Fruit fly (Drosophila melanogaster) whole organism, embryonic: ENCODE results near the gene Cyp4d1.

Experiments
- Atf6 ChIP-seq: fragments of 200-800 bp; sonication (Bioruptor generic); IDR thresholded peaks from 2 replicates; pipeline ENCODE4 v1.3.6; 2022; ENCODE audit warnings: missing biosample characterization, missing genetic modification characterization
- Bdp1 ChIP-seq: fragments of 200-800 bp; sonication (Bioruptor generic); optimal IDR thresholded peaks from 3 replicates; lab custom pipeline; 2016; ENCODE audit warnings: missing biosample characterization, missing genetic modification characterization
- Blimp-1 ChIP-seq: fragments of 200-800 bp; sonication (Bioruptor generic); optimal IDR thresholded peaks from 3 replicates; lab custom pipeline; 2018; ENCODE audit warnings: missing biosample characterization, missing genetic modification characterization, mild to moderate bottlenecking, moderate library complexity, missing genetic modification reagents
- CG10147 ChIP-seq: fragments of 200-800 bp; sonication (Bioruptor generic); optimal IDR thresholded peaks from 2 replicates; lab custom pipeline; 2019; ENCODE audit warnings: missing biosample characterization, mild to moderate bottlenecking, missing genetic modification characterization, moderate library complexity
- CG10366 ChIP-seq: fragments of 200-800 bp; sonication (Bioruptor generic); IDR thresholded peaks from 2 replicates; pipeline ENCODE4 v1.3.6; 2022; ENCODE audit warnings: missing biosample characterization, missing genetic modification characterization
- CG10959 ChIP-seq: fragments of 200-800 bp; sonication (Bioruptor generic); IDR thresholded peaks from 2 replicates; pipeline ENCODE4 v1.3.6; 2022; ENCODE audit warnings: missing biosample characterization, missing genetic modification characterization
- CG11723 ChIP-seq: fragments of 200-800 bp; sonication (Bioruptor generic); optimal IDR thresholded peaks from 2 replicates; lab custom pipeline; 2017; ENCODE audit warnings: missing biosample characterization, mild to moderate bottlenecking, missing genetic modification characterization
- CG13894 ChIP-seq: fragments of 200-800 bp; sonication (Bioruptor generic); optimal IDR thresholded peaks from 3 replicates; lab custom pipeline; 2018; ENCODE audit warnings: missing biosample characterization, mild to moderate bottlenecking, missing genetic modification characterization, moderate library complexity
- CG1603 ChIP-seq: fragments of 200-800 bp; sonication (Bioruptor generic); optimal IDR thresholded peaks from 2 replicates; lab custom pipeline; 2019; ENCODE audit warnings: missing biosample characterization, mild to moderate bottlenecking, missing genetic modification characterization, moderate library complexity
- CG16863 ChIP-seq: fragments of 200-800 bp; sonication (Bioruptor generic); optimal IDR thresholded peaks from 3 replicates; lab custom pipeline; 2016; ENCODE audit warnings: missing biosample characterization, missing genetic modification characterization
- CG17359 ChIP-seq: fragments of 200-800 bp; sonication (Bioruptor generic); optimal IDR thresholded peaks from 3 replicates; lab custom pipeline; 2018; ENCODE audit warnings: missing biosample characterization, mild to moderate bottlenecking, missing genetic modification characterization, moderate library complexity
- CG1792 ChIP-seq: fragments of 200-800 bp; sonication (Bioruptor generic); optimal IDR thresholded peaks from 2 replicates; lab custom pipeline; 2016; ENCODE audit warnings: missing biosample characterization, missing genetic modification characterization
- CG2116 ChIP-seq: fragments of 200-800 bp; sonication (Bioruptor generic); optimal IDR thresholded peaks from 3 replicates; lab custom pipeline; 2018; ENCODE audit warnings: missing biosample characterization, mild to moderate bottlenecking, missing genetic modification characterization
- CG31224 ChIP-seq: fragments of 200-800 bp; sonication (Bioruptor generic); IDR thresholded peaks from 2 replicates; pipeline ENCODE4 v1.3.6; 2022; ENCODE audit warnings: missing biosample characterization, missing genetic modification characterization
- CG31365 ChIP-seq: fragments of 200-800 bp; sonication (Bioruptor generic); optimal IDR thresholded peaks from 2 replicates; lab custom pipeline; 2018; ENCODE audit warnings: missing biosample characterization, mild to moderate bottlenecking, missing genetic modification characterization
- CG3726 ChIP-seq: fragments of 200-800 bp; sonication (Bioruptor generic); IDR thresholded peaks from 3 replicates; pipeline ENCODE4, ENCODE4 v1.3.6; 2022; ENCODE audit warnings: missing biosample characterization, missing genetic modification characterization
- CG3995 ChIP-seq: fragments of 200-800 bp; sonication (Bioruptor generic); optimal IDR thresholded peaks from 3 replicates; lab custom pipeline; 2016; ENCODE audit warnings: missing biosample characterization, missing genetic modification characterization
- CG4617 ChIP-seq: fragments of 200-800 bp; sonication (Bioruptor generic); optimal IDR thresholded peaks from 3 replicates; lab custom pipeline; 2016; ENCODE audit warnings: missing biosample characterization, missing genetic modification characterization, borderline replicate concordance
- CG4707 ChIP-seq: fragments of 200-800 bp; sonication (Bioruptor generic); optimal IDR thresholded peaks from 2 replicates; lab custom pipeline; 2018; ENCODE audit warnings: missing biosample characterization, mild to moderate bottlenecking, missing genetic modification characterization, moderate library complexity
- CG4854 ChIP-seq: fragments of 200-800 bp; sonication (Bioruptor generic); optimal IDR thresholded peaks from 2 replicates; lab custom pipeline; 2016; ENCODE audit warnings: missing biosample characterization, missing genetic modification characterization, inconsistent platforms
- CG8944 ChIP-seq: fragments of 200-800 bp; sonication (Bioruptor generic); optimal IDR thresholded peaks from 3 replicates; lab custom pipeline; 2016; ENCODE audit warnings: missing biosample characterization, missing genetic modification characterization
- Camta ChIP-seq: fragments of 200-800 bp; sonication (Bioruptor generic); optimal IDR thresholded peaks from 2 replicates; lab custom pipeline; 2016; ENCODE audit warnings: missing biosample characterization, missing genetic modification characterization
- CrebB ChIP-seq: fragments of 200-800 bp; sonication (Bioruptor generic); optimal IDR thresholded peaks from 3 replicates; lab custom pipeline; 2018; ENCODE audit warnings: missing biosample characterization, mild to moderate bottlenecking, missing genetic modification characterization
- D19B ChIP-seq: fragments of 200-800 bp; sonication (Bioruptor generic); optimal IDR thresholded peaks from 2 replicates; lab custom pipeline; 2017; ENCODE audit warnings: missing biosample characterization, mild to moderate bottlenecking, missing genetic modification characterization
- Dbx ChIP-seq: fragments of 200-800 bp; sonication (Bioruptor generic); IDR thresholded peaks from 3 replicates; pipeline ENCODE4 v1.3.6; 2022; ENCODE audit warnings: missing biosample characterization, missing genetic modification characterization
- Gug ChIP-seq: fragments of 200-800 bp; sonication (Bioruptor generic); IDR thresholded peaks from 4 replicates; pipeline ENCODE4 v1.3.6; 2022; ENCODE audit warnings: missing biosample characterization, missing genetic modification characterization
- Rfx ChIP-seq: fragments of 200-800 bp; sonication (Bioruptor generic); IDR thresholded peaks from 2 replicates; pipeline ENCODE4 v1.3.6; 2022; ENCODE audit warnings: missing biosample characterization, missing genetic modification characterization
- Sin3A ChIP-seq: fragments of >200 bp; optimal IDR thresholded peaks from 2 replicates; lab custom pipeline; 2018
- Sox102F ChIP-seq: fragments of 200-800 bp; sonication (Bioruptor generic); optimal IDR thresholded peaks from 2 replicates; lab custom pipeline; 2018; ENCODE audit warnings: missing biosample characterization, mild to moderate bottlenecking, missing genetic modification characterization, moderate library complexity
- Ssrp ChIP-seq: fragments of 200-800 bp; sonication (Bioruptor generic); optimal IDR thresholded peaks from 2 replicates; lab custom pipeline; 2018; ENCODE audit warnings: missing biosample characterization, mild to moderate bottlenecking, missing genetic modification characterization, moderate library complexity
- ash1 ChIP-seq: fragments of 200-800 bp; sonication (Bioruptor generic); optimal IDR thresholded peaks from 2 replicates; lab custom pipeline; 2018; ENCODE audit warnings: missing biosample characterization, mild to moderate bottlenecking, missing genetic modification characterization
- btn ChIP-seq: fragments of 200-800 bp; sonication (Bioruptor generic); optimal IDR thresholded peaks from 2 replicates; lab custom pipeline; 2016; ENCODE audit warnings: missing biosample characterization, missing genetic modification characterization
- cad ChIP-seq: fragments of >200 bp; optimal IDR thresholded peaks from 2 replicates; lab custom pipeline; 2017; ENCODE audit warnings: missing biosample characterization, missing genetic modification characterization
- caup ChIP-seq: fragments of 200-800 bp; sonication (Bioruptor generic); optimal IDR thresholded peaks from 3 replicates; lab custom pipeline; 2017; ENCODE audit warnings: missing biosample characterization, mild to moderate bottlenecking, missing genetic modification characterization, moderate library complexity; ENCODE audit not compliant: severe bottlenecking
- dati ChIP-seq: fragments of 200-800 bp; sonication (Bioruptor generic); IDR thresholded peaks from 2 replicates; pipeline ENCODE4 v1.3.6; 2022; ENCODE audit warnings: missing biosample characterization, missing genetic modification characterization
- ewg ChIP-seq: fragments of 200-800 bp; sonication (Bioruptor generic); optimal IDR thresholded peaks from 3 replicates; lab custom pipeline; 2017; ENCODE audit warnings: mild to moderate bottlenecking, missing biosample characterization, missing genetic modification reagents, missing genetic modification characterization
- gce ChIP-seq: fragments of 200-800 bp; sonication (Bioruptor generic); IDR thresholded peaks from 3 replicates; pipeline ENCODE4 v1.3.6; 2022; ENCODE audit warnings: missing biosample characterization, missing genetic modification characterization
- hb ChIP-seq: fragments of 200-800 bp; sonication (Bioruptor generic); IDR thresholded peaks from 3 replicates; pipeline ENCODE4 v1.3.6; 2022; ENCODE audit warnings: missing biosample characterization, missing genetic modification characterization; ENCODE audit not compliant: partially characterized antibody
- jigr1 ChIP-seq: fragments of 200-800 bp; sonication (Bioruptor generic); IDR thresholded peaks from 3 replicates; pipeline ENCODE4 v1.3.6; 2022; ENCODE audit warnings: missing biosample characterization, missing genetic modification characterization
- jing ChIP-seq: fragments of 200-800 bp; sonication (Bioruptor generic); optimal IDR thresholded peaks from 2 replicates; lab custom pipeline; 2018; ENCODE audit warnings: missing biosample characterization, mild to moderate bottlenecking, missing genetic modification characterization
- kay ChIP-seq: fragments of 200-800 bp; sonication (Bioruptor generic); optimal IDR thresholded peaks from 2 replicates; lab custom pipeline; 2016; ENCODE audit warnings: missing biosample characterization, missing genetic modification characterization
- lilli ChIP-seq: fragments of 200-800 bp; sonication (Bioruptor generic); optimal IDR thresholded peaks from 3 replicates; lab custom pipeline; 2016; ENCODE audit warnings: missing biosample characterization, missing genetic modification characterization
- nerfin-2 ChIP-seq: fragments of 200-800 bp; sonication (Bioruptor generic); IDR thresholded peaks from 2 replicates; pipeline ENCODE4 v1.3.6; 2022; ENCODE audit warnings: missing biosample characterization, missing genetic modification characterization; ENCODE audit not compliant: partially characterized antibody
- pb ChIP-seq: fragments of 200-800 bp; sonication (Bioruptor generic); optimal IDR thresholded peaks from 3 replicates; lab custom pipeline; 2016; ENCODE audit warnings: missing biosample characterization, missing genetic modification characterization
- pzg ChIP-seq: fragments of 200-800 bp; sonication (Bioruptor generic); optimal IDR thresholded peaks from 3 replicates; lab custom pipeline; 2018; ENCODE audit warnings: missing biosample characterization, mild to moderate bottlenecking, missing genetic modification characterization, moderate library complexity
- rib ChIP-seq: fragments of 200-800 bp; sonication (Bioruptor generic); IDR thresholded peaks from 2 replicates; pipeline ENCODE4 v1.3.6; 2022; ENCODE audit warnings: missing biosample characterization, missing genetic modification characterization
- sug ChIP-seq: fragments of 200-800 bp; optimal IDR thresholded peaks from 2 replicates; lab custom pipeline; 2019; ENCODE audit warnings: missing biosample characterization, mild to moderate bottlenecking, missing genetic modification characterization, moderate library complexity
- tup ChIP-seq: fragments of 200-800 bp; sonication (Bioruptor generic); optimal IDR thresholded peaks from 2 replicates; lab custom pipeline; 2016; ENCODE audit warnings: missing biosample characterization, mild to moderate bottlenecking, missing genetic modification characterization, moderate library complexity
- wdn ChIP-seq: fragments of 200-800 bp; sonication (Bioruptor generic); IDR thresholded peaks from 2 replicates; pipeline ENCODE4 v1.3.6; 2022; ENCODE audit warnings: missing biosample characterization, missing genetic modification characterization

The Cyp4d1 gene

DNA sequence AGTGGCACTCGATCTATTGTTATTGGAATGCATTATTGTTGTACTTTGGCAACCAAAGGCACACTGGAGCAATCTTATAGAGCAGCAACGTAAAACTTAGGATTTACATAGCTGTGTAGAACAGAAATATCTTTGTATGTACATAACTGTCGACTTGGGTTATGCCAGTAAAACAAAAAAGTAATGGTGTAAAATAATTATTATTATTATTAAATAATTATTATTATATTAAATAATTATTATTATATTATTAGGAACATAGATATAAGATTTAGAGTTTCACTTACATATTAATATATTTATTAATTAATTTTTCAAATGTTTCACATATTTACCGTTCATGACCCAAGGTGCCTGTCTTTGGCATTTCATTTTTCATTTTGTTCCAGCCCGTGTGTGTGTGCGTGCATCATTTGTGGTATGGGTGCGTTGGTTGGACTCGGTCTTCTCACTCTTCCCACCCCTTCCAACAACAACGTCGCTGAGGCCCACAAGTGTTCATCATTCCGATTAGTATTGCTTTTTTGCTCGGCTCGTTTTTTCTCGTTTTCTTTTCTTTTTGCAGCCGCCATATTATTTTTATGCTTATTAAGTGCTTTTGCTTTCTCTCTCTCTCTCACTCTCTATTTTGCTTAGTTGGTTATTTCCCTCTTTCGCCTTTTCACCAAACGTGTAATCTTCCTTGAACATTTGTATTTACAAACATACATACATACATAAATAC, 37.9 kb downstream of the Cyp4d1 start (continued):
- peak; percentile 98 for TF ChIP-seq CG10147 (GFP tag; lab: Kevin White, UChicago)
- peak; percentile 64; the same call in 1 of the 2 replicates for TF ChIP-seq Atf6 (GFP tag; lab: Robert Waterston, UW)
- TF ChIP-seq CG1792 (GFP tag; lab: Kevin White, UChicago) = peak; percentile 73
- peak; percentile 60 for TF ChIP-seq Bdp1 (GFP tag; lab: Kevin White, UChicago)
- TF ChIP-seq pzg = no peak
- peak; percentile 73 for TF ChIP-seq kay
- peak; percentile 82 for TF ChIP-seq CG8944 (GFP tag; lab: Kevin White, UChicago)
- peak; percentile 90 for TF ChIP-seq CG10959 (GFP tag; lab: Robert Waterston, UW)
- peak; percentile 94 for TF ChIP-seq ewg (GFP tag; lab: Kevin White, UChicago)
- peak; percentile 87 for TF ChIP-seq CG31224 (GFP tag; lab: Robert Waterston, UW)
- peak; percentile 95 for TF ChIP-seq sug (tag; lab: Kevin White, UChicago)
- TF ChIP-seq caup (GFP tag; lab: Kevin White, UChicago) = peak; percentile 96
- TF ChIP-seq CG4854 = peak; percentile 76
- TF ChIP-seq hb (GFP tag; lab: Robert Waterston, UW) = peak; percentile 55; the same call in 1 of the 3 replicates
- TF ChIP-seq Blimp-1 (GFP tag; lab: Kevin White, UChicago) = peak; percentile 95
- peak; percentile 90 for TF ChIP-seq CG3726
- TF ChIP-seq tup = peak; percentile 91
- peak; percentile 84 for TF ChIP-seq lilli
- peak; percentile 73 for TF ChIP-seq CrebB (tag; lab: Kevin White, UChicago)
- TF ChIP-seq ash1 (GFP tag; lab: Kevin White, UChicago) = no peak
- TF ChIP-seq Camta (GFP tag; lab: Kevin White, UChicago) = peak; percentile 76
- TF ChIP-seq CG31365 (tag; lab: Kevin White, UChicago) = peak; percentile 61
- TF ChIP-seq CG13894 = peak; percentile 86
- TF ChIP-seq Rfx = peak; percentile 91
- peak; percentile 98 for TF ChIP-seq Ssrp (tag; lab: Kevin White, UChicago)
- peak; percentile 83 for TF ChIP-seq wdn (GFP tag; lab: Robert Waterston, UW)
- peak; percentile 60 for TF ChIP-seq dati (GFP tag; lab: Robert Waterston, UW)
- peak; percentile 91 for TF ChIP-seq D19B (GFP tag; lab: Kevin White, UChicago)
- TF ChIP-seq CG1603 (tag; lab: Kevin White, UChicago) = peak; percentile 81
- TF ChIP-seq cad = peak; percentile 2
- TF ChIP-seq gce (GFP tag; lab: Robert Waterston, UW) = peak; percentile 66; the same call in 1 of the 3 replicates
- TF ChIP-seq pb (GFP tag; lab: Kevin White, UChicago) = peak; percentile 72
- peak; percentile 88; the same call in 2 of the 3 replicates for TF ChIP-seq jigr1 (GFP tag; lab: Robert Waterston, UW)
- peak; percentile 83 for TF ChIP-seq CG4707 (GFP tag; lab: Kevin White, UChicago)
- peak; percentile 97 for TF ChIP-seq Sox102F (GFP tag; lab: Kevin White, UChicago)
- no peak for TF ChIP-seq nerfin-2 (GFP tag; lab: Robert Waterston, UW)
- peak; percentile 84 for TF ChIP-seq CG16863 (GFP tag; lab: Kevin White, UChicago)
- peak; percentile 86 for TF ChIP-seq Dbx (GFP tag; lab: Robert Waterston, UW)
- peak; percentile 96 for TF ChIP-seq CG17359 (tag; lab: Kevin White, UChicago)
- TF ChIP-seq CG3995 (GFP tag; lab: Kevin White, UChicago) = peak; percentile 48
- TF ChIP-seq Sin3A = no peak
- peak; percentile 87 for TF ChIP-seq jing (GFP tag; lab: Kevin White, UChicago)
- peak; percentile 64 for TF ChIP-seq btn (GFP tag; lab: Kevin White, UChicago)
- peak; percentile 94 for TF ChIP-seq Gug (GFP tag; lab: Robert Waterston, UW)
- TF ChIP-seq CG2116 (GFP tag; lab: Kevin White, UChicago) = peak; percentile 77
- TF ChIP-seq CG10366 = peak; percentile 88
- peak; percentile 87 for TF ChIP-seq CG4617 (GFP tag; lab: Kevin White, UChicago)
- TF ChIP-seq rib (GFP tag; lab: Robert Waterston, UW) = no peak
- peak; percentile 94 for TF ChIP-seq CG11723 (GFP tag; lab: Kevin White, UChicago)
